Worm (Caenorhabditis elegans) whole organism, early embryonic: ENCODE measurements around the gene C13G5.2.

ENCODE experiments used
- B0310.2 ChIP-seq: sonication (generic microtip); optimal IDR thresholded peaks from 2 replicates; lab custom pipeline; 2016; ENCODE audit warnings: mild to moderate bottlenecking, missing genetic modification characterization, missing compliant biosample characterization
- F13C5.2 ChIP-seq: sonication (generic microtip); optimal IDR thresholded peaks from 2 replicates; lab custom pipeline; 2017; ENCODE audit warnings: mild to moderate bottlenecking, missing genetic modification characterization, inconsistent platforms, missing compliant biosample characterization
- aly-1 ChIP-seq: sonication (generic microtip); optimal IDR thresholded peaks from 2 replicates; lab custom pipeline; 2016; ENCODE audit warnings: missing genetic modification characterization, missing compliant biosample characterization
- ama-1 ChIP-seq: fragments of 150-350 bp; optimal IDR thresholded peaks from 2 replicates; lab custom pipeline; 2014
- ceh-13 ChIP-seq: fragments of 200-800 bp; sonication (Bioruptor generic); optimal IDR thresholded peaks from 2 replicates; lab custom pipeline; 2018; ENCODE audit warnings: mild to moderate bottlenecking, missing genetic modification characterization, missing compliant biosample characterization
- ceh-36 ChIP-seq: sonication (generic microtip); optimal IDR thresholded peaks from 2 replicates; lab custom pipeline; 2016; ENCODE audit warnings: missing genetic modification characterization, inconsistent platforms, missing compliant biosample characterization
- ets-7 ChIP-seq: sonication (generic microtip); optimal IDR thresholded peaks from 2 replicates; lab custom pipeline; 2016; ENCODE audit warnings: missing genotype, missing genetic modification characterization, missing compliant biosample characterization
- flt-1 ChIP-seq: fragments of 200-800 bp; sonication (Bioruptor generic); IDR thresholded peaks from 2 replicates; pipeline ENCODE4 v1.3.6; 2022; ENCODE audit warnings: missing genetic modification characterization, missing compliant biosample characterization
- hmbx-1 ChIP-seq: sonication (generic microtip); optimal IDR thresholded peaks from 2 replicates; lab custom pipeline; 2016; ENCODE audit warnings: mild to moderate bottlenecking, missing genetic modification characterization, missing compliant biosample characterization
- hmg-4 ChIP-seq: fragments of 200-800 bp; sonication (Bioruptor generic); optimal IDR thresholded peaks from 2 replicates; lab custom pipeline; 2018; ENCODE audit warnings: mild to moderate bottlenecking, missing genetic modification characterization, missing compliant biosample characterization
- hnd-1 ChIP-seq: sonication (generic microtip); optimal IDR thresholded peaks from 2 replicates; lab custom pipeline; 2016; ENCODE audit warnings: missing genetic modification characterization, missing compliant biosample characterization
- pes-1 ChIP-seq: fragments of 200-800 bp; sonication (Bioruptor generic); IDR thresholded peaks from 2 replicates; pipeline ENCODE4 v1.3.6; 2022; ENCODE audit warnings: missing genetic modification reagents, missing genetic modification characterization, missing compliant biosample characterization
- scrt-1 ChIP-seq: fragments of 200-800 bp; sonication (Bioruptor generic); IDR thresholded peaks from 2 replicates; pipeline ENCODE4 v1.3.6; 2022; ENCODE audit warnings: missing genetic modification characterization, missing compliant biosample characterization
- sea-1 ChIP-seq: fragments of 200-800 bp; sonication (Bioruptor generic); conservative IDR thresholded peaks from 2 replicates; pipeline ENCODE4 v1.3.6; 2022; ENCODE audit warnings: missing genetic modification characterization, missing compliant biosample characterization
- tbx-11 ChIP-seq: fragments of 200-800 bp; sonication (Bioruptor generic); IDR thresholded peaks from 2 replicates; pipeline ENCODE4 v1.3.6; 2022; ENCODE audit warnings: missing genetic modification characterization, missing compliant biosample characterization
- tbx-37 ChIP-seq: fragments of 200-800 bp; sonication (Bioruptor generic); conservative IDR thresholded peaks from 2 replicates; pipeline ENCODE4 v1.3.6; 2022; ENCODE audit warnings: missing genetic modification reagents, missing genetic modification characterization, missing compliant biosample characterization
- tra-4 ChIP-seq: sonication (generic microtip); optimal IDR thresholded peaks from 2 replicates; lab custom pipeline; 2017; ENCODE audit warnings: missing genetic modification characterization, missing compliant biosample characterization

C13G5.2 gene

DNA sequence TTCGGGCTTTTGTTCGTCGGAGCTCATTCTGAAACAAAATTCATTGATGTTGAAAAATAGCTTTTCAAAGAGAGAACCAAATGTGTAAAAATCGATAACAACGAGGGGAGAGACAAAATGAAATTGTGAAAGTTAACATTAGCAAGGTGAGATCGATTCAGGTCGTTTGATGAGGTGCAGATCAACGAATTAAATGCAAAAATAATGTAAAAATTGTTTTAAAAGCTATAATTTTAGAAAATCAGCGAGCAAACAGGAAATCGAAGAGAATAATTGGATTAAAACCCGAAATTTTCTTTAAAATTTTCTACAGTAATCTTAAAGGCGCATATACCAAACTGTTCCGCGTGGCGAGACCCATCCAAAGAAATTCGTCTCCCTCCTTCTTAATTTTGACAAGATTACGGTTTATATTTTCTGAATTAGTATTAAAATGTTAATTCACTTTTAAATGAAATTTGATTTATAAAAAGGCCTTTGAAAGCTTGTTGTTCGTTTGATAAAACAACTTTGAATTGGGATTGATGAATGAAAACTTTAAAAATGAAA, at the start of gene C13G5.2:
C13G5.2 (minus strand) TSS at position 51 of the 549 bp plus-strand sequence.
- TF ChIP-seq hnd-1 (tag; lab: Kevin White, UChicago) (no peak), flt-1 (GFP tag; lab: Robert Waterston, UW) (no peak), tbx-11 (GFP tag; lab: Robert Waterston, UW) (no peak), aly-1 (tag; lab: Kevin White, UChicago) (no peak), F13C5.2 (tag; lab: Kevin White, UChicago) (no peak), pes-1 (GFP tag; lab: Robert Waterston, UW) (no peak), tbx-37 (GFP tag; lab: Robert Waterston, UW) (no peak), ets-7 (no peak), tra-4 (tag; lab: Kevin White, UChicago) (no peak), sea-1 (GFP tag; lab: Robert Waterston, UW) (no peak), scrt-1 (no peak), B0310.2 (tag; lab: Kevin White, UChicago) (no peak), ceh-36 (tag; lab: Kevin White, UChicago) (no peak), ama-1 (no peak), hmg-4 (GFP tag; lab: Kevin White, UChicago) (no peak), ceh-13 (no peak)

DNA sequence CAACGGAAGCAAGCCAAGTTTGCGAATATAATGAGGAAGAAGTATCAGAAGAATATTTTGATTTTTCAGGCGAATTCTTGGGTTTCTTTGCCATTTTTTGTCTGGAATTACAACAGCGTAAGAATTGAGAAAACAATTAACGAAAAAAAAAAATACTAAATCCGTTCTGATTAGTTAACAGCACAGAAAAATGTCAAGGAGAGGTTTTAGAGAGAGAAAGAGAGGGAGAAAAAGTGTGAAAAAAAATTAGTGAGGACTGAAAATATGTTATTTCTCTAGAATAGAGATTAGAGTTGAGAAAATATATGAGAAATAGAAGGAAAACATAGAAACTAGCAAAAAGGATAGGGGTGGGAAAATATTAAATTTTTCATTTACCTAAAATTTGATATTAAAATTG, 49.1 kb upstream of the C13G5.2 start, which contains the start of gene dpy-19:
dpy-19 (minus strand) TSS at position 101 of the 400 bp plus-strand sequence.
- no peak for TF ChIP-seq hnd-1 (tag; lab: Kevin White, UChicago)
- TF ChIP-seq ceh-13 = no peak
- no peak for TF ChIP-seq pes-1 (GFP tag; lab: Robert Waterston, UW)
- TF ChIP-seq aly-1 (tag; lab: Kevin White, UChicago) = no peak

- TF ChIP-seq tra-4 (tag; lab: Kevin White, UChicago) (no peak), scrt-1 (no peak), hnd-1 (tag; lab: Kevin White, UChicago) (no peak), ceh-36 (tag; lab: Kevin White, UChicago) (no peak), ama-1 (no peak), F13C5.2 (tag; lab: Kevin White, UChicago) (no peak), aly-1 (tag; lab: Kevin White, UChicago) (no peak), tbx-37 (GFP tag; lab: Robert Waterston, UW) (no peak), hmg-4 (GFP tag; lab: Kevin White, UChicago) (no peak), tbx-11 (GFP tag; lab: Robert Waterston, UW) (no peak)
Measured at ce11 chrIII:8664897-8665388, 46.7 kb upstream of the C13G5.2 start, which contains the start of gene F22B7.1. F22B7.1 (plus strand) TSS chrIII:8665338.

DNA sequence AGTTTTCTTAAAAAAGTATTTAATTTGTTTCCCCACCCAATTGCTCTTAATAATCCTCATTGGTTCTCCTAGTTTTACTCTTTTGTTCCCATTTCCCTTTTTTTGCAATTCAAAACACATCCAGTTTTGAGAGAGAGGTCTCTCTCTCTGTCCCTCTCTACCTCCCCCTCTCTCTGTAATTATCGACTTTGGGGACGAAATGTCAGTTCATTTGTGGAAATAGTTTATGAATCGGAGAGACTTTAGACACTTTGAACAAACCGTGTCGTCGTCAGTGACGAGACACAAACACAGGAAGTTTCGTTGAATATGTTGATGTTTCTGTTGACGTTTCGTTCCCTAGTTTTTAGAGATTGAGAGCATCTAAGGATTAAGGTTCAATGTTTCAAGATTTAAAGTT, 44.9 kb upstream of the C13G5.2 start:
- TF ChIP-seq tbx-11 (GFP tag; lab: Robert Waterston, UW) (no peak), ets-7 (no peak), ceh-36 (tag; lab: Kevin White, UChicago) (no peak), scrt-1 (no peak), flt-1 (GFP tag; lab: Robert Waterston, UW) (no peak), aly-1 (tag; lab: Kevin White, UChicago) (no peak)

DNA sequence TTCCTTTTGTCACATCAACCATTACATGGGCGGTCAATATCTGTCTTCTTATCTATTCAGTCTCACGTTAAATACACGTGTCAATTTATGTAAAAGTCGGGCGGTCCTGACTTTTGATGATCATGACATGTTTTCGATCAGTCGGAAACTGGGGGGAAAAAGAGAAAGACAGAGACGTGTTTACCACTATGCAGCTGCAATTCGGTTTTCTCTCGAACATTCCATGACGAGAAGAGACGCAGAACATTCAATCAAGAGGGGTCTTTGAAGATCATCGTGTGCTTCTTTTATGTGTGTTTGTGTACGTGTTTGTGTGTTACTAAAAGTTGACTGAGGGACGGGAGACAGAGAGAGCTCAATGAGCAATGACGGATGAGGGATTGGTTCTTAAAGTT, 40.1 kb upstream of the C13G5.2 start:
- TF ChIP-seq tbx-37 (GFP tag; lab: Robert Waterston, UW) (no peak), F13C5.2 (tag; lab: Kevin White, UChicago) (no peak), scrt-1 (no peak), hmg-4 (GFP tag; lab: Kevin White, UChicago) (no peak), hmbx-1 (tag; lab: Kevin White, UChicago) (no peak), ceh-13 (no peak), hnd-1 (tag; lab: Kevin White, UChicago) (no peak)

- no peak for TF ChIP-seq scrt-1
- no peak for TF ChIP-seq aly-1 (tag; lab: Kevin White, UChicago)
- no peak for TF ChIP-seq tbx-37 (GFP tag; lab: Robert Waterston, UW)
- no peak for TF ChIP-seq ets-7
- TF ChIP-seq pes-1 (GFP tag; lab: Robert Waterston, UW) = no peak
- TF ChIP-seq hmbx-1 (tag; lab: Kevin White, UChicago) = no peak
- no peak for TF ChIP-seq B0310.2 (tag; lab: Kevin White, UChicago)
- no peak for TF ChIP-seq ama-1
- TF ChIP-seq F13C5.2 (tag; lab: Kevin White, UChicago) = no peak
- TF ChIP-seq ceh-13 = no peak
- TF ChIP-seq hmg-4 (GFP tag; lab: Kevin White, UChicago) = no peak
- no peak for TF ChIP-seq sea-1 (GFP tag; lab: Robert Waterston, UW)
- no peak for TF ChIP-seq hnd-1 (tag; lab: Kevin White, UChicago)
Measured at ce11 chrIII:8657676-8658366, 39.6 kb upstream of the C13G5.2 start.

DNA sequence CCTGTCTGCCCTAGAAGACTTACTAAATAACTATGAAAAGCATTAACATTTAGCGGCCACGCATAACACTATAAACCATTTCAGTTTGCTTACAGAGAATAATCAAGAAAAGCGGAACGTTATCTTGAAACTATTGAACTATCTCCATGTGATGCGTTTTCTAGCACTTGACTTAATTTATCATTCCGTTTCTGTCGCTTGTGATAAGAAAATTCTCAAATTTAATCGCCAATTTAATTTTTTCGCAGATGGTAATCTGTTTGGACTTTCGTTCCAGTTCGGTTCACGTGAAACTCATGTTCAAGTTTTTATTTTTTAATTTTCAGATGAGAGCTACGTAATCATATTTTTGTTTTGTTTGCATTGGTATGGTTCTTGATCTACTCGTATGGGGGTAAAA, 38.7 kb upstream of the C13G5.2 start:
- TF ChIP-seq F13C5.2 (tag; lab: Kevin White, UChicago) (no peak), flt-1 (GFP tag; lab: Robert Waterston, UW) (no peak), ceh-36 (tag; lab: Kevin White, UChicago) (no peak), tbx-11 (GFP tag; lab: Robert Waterston, UW) (no peak), sea-1 (GFP tag; lab: Robert Waterston, UW) (no peak), hnd-1 (tag; lab: Kevin White, UChicago) (no peak), ceh-13 (no peak), scrt-1 (no peak), tra-4 (tag; lab: Kevin White, UChicago) (no peak), ets-7 (no peak), aly-1 (tag; lab: Kevin White, UChicago) (no peak), hmbx-1 (tag; lab: Kevin White, UChicago) (no peak), hmg-4 (GFP tag; lab: Kevin White, UChicago) (no peak)
